Worm (Caenorhabditis elegans) whole organism, mixed stage, embryonic: ENCODE results near the gene C28C12.12.

Experiments used
- blmp-1 ChIP-seq: fragments of 150-350 bp; optimal IDR thresholded peaks from 2 replicates; lab custom pipeline; 2014; ENCODE audit warnings: missing biosample characterization, missing genetic modification characterization
- ceh-39 ChIP-seq: fragments of 150-350 bp; optimal IDR thresholded peaks from 2 replicates; lab custom pipeline; 2014; ENCODE audit warnings: missing biosample characterization, missing genetic modification characterization
- ces-1 ChIP-seq: fragments of 150-350 bp; optimal IDR thresholded peaks from 2 replicates; lab custom pipeline; 2014; ENCODE audit warnings: missing biosample characterization, missing genetic modification reagents, missing genetic modification characterization
- elt-3 ChIP-seq: fragments of 150-350 bp; optimal IDR thresholded peaks from 2 replicates; lab custom pipeline; 2014; ENCODE audit warnings: missing biosample characterization, missing genetic modification characterization
- flh-1 ChIP-seq: fragments of 200-800 bp; sonication (Bioruptor generic); optimal IDR thresholded peaks from 2 replicates; lab custom pipeline; 2018; ENCODE audit warnings: mild to moderate bottlenecking, missing genetic modification characterization, moderate library complexity, missing compliant biosample characterization
- lin-32 ChIP-seq: fragments of 200-800 bp; sonication (Bioruptor generic); optimal IDR thresholded peaks from 2 replicates; lab custom pipeline; 2018; ENCODE audit warnings: mild to moderate bottlenecking, missing genetic modification characterization, missing compliant biosample characterization
- lsy-2 ChIP-seq: fragments of 150-350 bp; optimal IDR thresholded peaks from 2 replicates; lab custom pipeline; 2014; ENCODE audit warnings: missing biosample characterization, missing genetic modification characterization
- mab-5 ChIP-seq: fragments of 150-350 bp; optimal IDR thresholded peaks from 2 replicates; lab custom pipeline; 2014; ENCODE audit warnings: missing biosample characterization, missing genetic modification characterization
- mep-1 ChIP-seq: fragments of 150-350 bp; optimal IDR thresholded peaks from 2 replicates; lab custom pipeline; 2017; ENCODE audit warnings: missing biosample characterization, missing genetic modification reagents, missing genetic modification characterization, inconsistent platforms
- mls-2 ChIP-seq: sonication (generic microtip); optimal IDR thresholded peaks from 2 replicates; lab custom pipeline; 2016; ENCODE audit warnings: mild to moderate bottlenecking, missing genetic modification characterization, moderate library complexity, missing compliant biosample characterization
- nhr-12 ChIP-seq: fragments of 150-350 bp; optimal IDR thresholded peaks from 2 replicates; lab custom pipeline; 2014; ENCODE audit warnings: missing biosample characterization, missing genetic modification characterization
- nhr-28 ChIP-seq: fragments of 150-350 bp; optimal IDR thresholded peaks from 2 replicates; lab custom pipeline; 2014; ENCODE audit warnings: missing biosample characterization, missing genetic modification characterization
- pha-4 ChIP-seq: fragments of 150-350 bp; optimal IDR thresholded peaks from 2 replicates; lab custom pipeline; 2018; ENCODE audit warnings: missing biosample characterization, missing genetic modification reagents, missing genetic modification characterization
- unc-39 ChIP-seq: fragments of 150-350 bp; optimal IDR thresholded peaks from 2 replicates; lab custom pipeline; 2014; ENCODE audit warnings: missing biosample characterization, missing genetic modification characterization

DNA sequence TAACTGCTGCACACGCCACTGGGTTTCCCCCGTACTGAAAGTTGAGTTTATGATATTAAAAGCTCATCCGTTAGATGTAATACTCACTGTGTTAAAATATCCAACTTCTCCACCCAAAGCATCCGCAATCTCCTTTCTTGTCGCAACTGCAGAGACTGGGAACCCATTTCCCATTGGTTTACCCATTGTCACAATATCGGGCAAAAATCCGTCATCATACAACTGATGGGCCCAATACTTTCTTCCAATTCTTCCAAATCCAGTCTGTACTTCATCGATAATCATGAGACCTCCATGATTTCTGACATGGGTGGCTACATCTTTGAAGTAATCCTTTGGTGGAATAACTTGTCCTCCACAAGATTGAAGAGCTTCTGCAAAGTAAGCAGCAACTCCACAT lies 46.3 kb downstream of the C28C12.12 start:
- TF ChIP-seq flh-1 (GFP tag; lab: Kevin White, UChicago), result no peak
- TF ChIP-seq nhr-28 (tag; lab: Kevin White, UChicago), result no peak
- TF ChIP-seq mls-2, result no peak
- TF ChIP-seq elt-3 (tag; lab: Kevin White, UChicago), result no peak
- TF ChIP-seq mab-5 (tag; lab: Kevin White, UChicago), result no peak
- no peak for TF ChIP-seq lsy-2
- no peak for TF ChIP-seq nhr-12 (tag; lab: Kevin White, UChicago)
- no peak for TF ChIP-seq pha-4
- no peak for TF ChIP-seq unc-39
- TF ChIP-seq lin-32 (GFP tag; lab: Kevin White, UChicago), result no peak
- TF ChIP-seq ces-1, result no peak
- TF ChIP-seq ceh-39, result no peak
- no peak for TF ChIP-seq blmp-1 (tag; lab: Kevin White, UChicago)
- no peak for TF ChIP-seq mep-1 (tag; lab: Kevin White, UChicago)
